Fruit fly (Drosophila melanogaster): ENCODE results near the gene shams.

DNA sequence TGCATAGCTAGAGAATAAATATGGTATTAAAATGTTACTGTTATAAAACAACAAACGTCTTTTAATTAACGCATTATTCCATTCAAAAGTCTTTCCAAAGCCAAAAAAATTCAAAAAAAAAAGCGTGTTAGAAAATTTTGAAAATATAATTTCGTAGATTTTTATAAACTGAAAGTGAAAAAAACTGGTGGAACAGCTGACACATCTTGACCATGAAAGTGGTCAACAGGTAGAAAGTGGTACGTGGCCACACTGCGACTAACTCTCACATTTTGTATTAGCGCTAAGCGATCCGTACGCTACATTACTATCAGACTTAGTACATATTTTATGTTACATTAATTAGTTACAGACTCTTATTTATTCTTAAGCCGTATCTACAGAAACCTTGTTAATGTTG lies 3.5 kb downstream of the shams start, which contains the start of gene CG11836:
- no peak for TF ChIP-seq CG9948 (tag; optimal IDR thresholded peaks at IDR 0.05)
- TF ChIP-seq CG12605 (GFP tag; IDR thresholded peaks at IDR 0.05): no peak
- TF ChIP-seq fd96Ca (GFP tag; IDR thresholded peaks at IDR 0.05): no peak
- no peak for TF ChIP-seq CG8159 (tag; optimal IDR thresholded peaks at IDR 0.05)
- no peak for TF ChIP-seq Pif1A (GFP tag; optimal IDR thresholded peaks at IDR 0.05)

Data from whole organism, pupa.